Fruit fly (Drosophila melanogaster): ENCODE results near the gene trn.

dm6 chr3L:13111422-13111821, 2.6 kb upstream of the trn start:
- TF ChIP-seq bab1 (GFP tag; optimal IDR thresholded peaks at IDR 0.05), result no peak
- no peak for TF ChIP-seq cnc (optimal IDR thresholded peaks at IDR 0.05)
- TF ChIP-seq Mnt (GFP tag; optimal IDR thresholded peaks at IDR 0.05), result no peak

All from whole organism, adult.